Worm (Caenorhabditis elegans) whole organism, L3 larva: Measurements from ENCODE around the gene kynu-1.

Experiments used
- nhr-23 ChIP-seq: fragments of 150-350 bp; optimal IDR thresholded peaks from 2 replicates; lab custom pipeline; 2014; ENCODE audit warnings: missing biosample characterization, missing genetic modification reagents, missing genetic modification characterization
- nhr-237 ChIP-seq: fragments of 150-350 bp; optimal IDR thresholded peaks from 2 replicates; lab custom pipeline; 2014; ENCODE audit warnings: missing biosample characterization, missing genetic modification characterization
- unc-39 ChIP-seq: sonication (generic microtip); optimal IDR thresholded peaks from 4 replicates; lab custom pipeline; 2017; ENCODE audit warnings: missing biosample characterization, missing genetic modification characterization

- TF ChIP-seq nhr-237 (tag; lab: Kevin White, UChicago) (no peak), unc-39 (tag; lab: Kevin White, UChicago) (no peak), nhr-23 (tag; lab: Kevin White, UChicago) (no peak)
Observed at ce11 chrX:6118086-6118825, 9.1 kb upstream of the kynu-1 start, which contains the start of gene C15H9.2.
